Fruit fly (Drosophila melanogaster): ENCODE results near the gene trbl.
A peak's percentile ranks its signal among the peaks of the same experiment; 100 is the strongest.

Gene trbl

dm6 chr3L:20401026-20401912 lies at the start of gene trbl:
Gene trbl (minus strand): TSS chr3L:20401609.
- TF ChIP-seq gl (tag; optimal IDR thresholded peaks at IDR 0.05) = no peak
- TF ChIP-seq CG17806 (tag; optimal IDR thresholded peaks at IDR 0.05) = no peak
- TF ChIP-seq CG4496 (GFP tag; IDR thresholded peaks at IDR 0.05) = peak; percentile 74; the same call in 2 of the 3 replicates
- peak; percentile 25 for TF ChIP-seq Snoo (tag; optimal IDR thresholded peaks at IDR 0.05)
- no peak for TF ChIP-seq CG10348 (GFP tag; IDR thresholded peaks at IDR 0.05)
- TF ChIP-seq CG34367 (tag; optimal IDR thresholded peaks at IDR 0.05) = no peak
- TF ChIP-seq CG32121 (GFP tag; IDR thresholded peaks at IDR 0.05) = peak; percentile 31; the same call in 1 of the 2 replicates
- no peak for TF ChIP-seq CG8301 (tag; optimal IDR thresholded peaks at IDR 0.05)
- TF ChIP-seq CG15710 (tag; optimal IDR thresholded peaks at IDR 0.05) = no peak
- TF ChIP-seq CG13204 (GFP tag; optimal IDR thresholded peaks at IDR 0.05) = peak; percentile 28
- peak; percentile 42; the same call in 1 of the 2 replicates for TF ChIP-seq Ets98B (GFP tag; IDR thresholded peaks at IDR 0.05)
- TF ChIP-seq Pif1A (GFP tag; optimal IDR thresholded peaks at IDR 0.05) = no peak
- peak; percentile 4 for TF ChIP-seq Pif1B (GFP tag; optimal IDR thresholded peaks at IDR 0.05)
- TF ChIP-seq rn (GFP tag; IDR thresholded peaks at IDR 0.05) = no peak
- TF ChIP-seq CG9948 (tag; optimal IDR thresholded peaks at IDR 0.05) = no peak
- no peak for TF ChIP-seq D1 (tag; optimal IDR thresholded peaks at IDR 0.05)
- peak; percentile 29; the same call in 1 of the 3 replicates for TF ChIP-seq fd96Ca (GFP tag; IDR thresholded peaks at IDR 0.05)
- TF ChIP-seq CG14655 (GFP tag; optimal IDR thresholded peaks at IDR 0.05) = no peak
- TF ChIP-seq CG8159 (tag; optimal IDR thresholded peaks at IDR 0.05) = no peak
- TF ChIP-seq EcR (GFP tag; optimal IDR thresholded peaks at IDR 0.05) = peak; percentile 52
- TF ChIP-seq CG12605 (GFP tag; IDR thresholded peaks at IDR 0.05) = peak; percentile 59

dm6 chr3L:20448773-20449172 lies 47.4 kb upstream of the trbl start:
- no peak for TF ChIP-seq D1 (tag; optimal IDR thresholded peaks at IDR 0.05)
- TF ChIP-seq rn (GFP tag; IDR thresholded peaks at IDR 0.05) = no peak
- TF ChIP-seq gl (tag; optimal IDR thresholded peaks at IDR 0.05) = no peak
- no peak for TF ChIP-seq Snoo (tag; optimal IDR thresholded peaks at IDR 0.05)
- no peak for TF ChIP-seq CG15710 (tag; optimal IDR thresholded peaks at IDR 0.05)
- no peak for TF ChIP-seq CG17806 (tag; optimal IDR thresholded peaks at IDR 0.05)
- no peak for TF ChIP-seq CG13204 (GFP tag; optimal IDR thresholded peaks at IDR 0.05)
- no peak for TF ChIP-seq fd96Ca (GFP tag; IDR thresholded peaks at IDR 0.05)
- TF ChIP-seq EcR (GFP tag; optimal IDR thresholded peaks at IDR 0.05) = no peak
- no peak for TF ChIP-seq Pif1A (GFP tag; optimal IDR thresholded peaks at IDR 0.05)
- no peak for TF ChIP-seq CG9948 (tag; optimal IDR thresholded peaks at IDR 0.05)
- no peak for TF ChIP-seq CG12605 (GFP tag; IDR thresholded peaks at IDR 0.05)
- no peak for TF ChIP-seq CG8159 (tag; optimal IDR thresholded peaks at IDR 0.05)
- no peak for TF ChIP-seq Pif1B (GFP tag; optimal IDR thresholded peaks at IDR 0.05)
- TF ChIP-seq CG14655 (GFP tag; optimal IDR thresholded peaks at IDR 0.05) = no peak
- no peak for TF ChIP-seq CG34367 (tag; optimal IDR thresholded peaks at IDR 0.05)
- TF ChIP-seq CG4496 (GFP tag; IDR thresholded peaks at IDR 0.05) = no peak

dm6 chr3L:20447957-20448356 lies 46.5 kb upstream of the trbl start:
- TF ChIP-seq CG8159 (tag; optimal IDR thresholded peaks at IDR 0.05) (peak; percentile 12), Snoo (tag; optimal IDR thresholded peaks at IDR 0.05) (peak; percentile 54), Pif1B (GFP tag; optimal IDR thresholded peaks at IDR 0.05) (peak; percentile 36), rn (GFP tag; IDR thresholded peaks at IDR 0.05) (no peak)

- TF ChIP-seq D1 (tag; optimal IDR thresholded peaks at IDR 0.05) (no peak), CG4496 (GFP tag; IDR thresholded peaks at IDR 0.05) (peak; percentile 41; the same call in 1 of the 3 replicates), CG34367 (tag; optimal IDR thresholded peaks at IDR 0.05) (no peak), EcR (GFP tag; optimal IDR thresholded peaks at IDR 0.05) (no peak), CG12605 (GFP tag; IDR thresholded peaks at IDR 0.05) (no peak), Pif1B (GFP tag; optimal IDR thresholded peaks at IDR 0.05) (no peak), CG8301 (tag; optimal IDR thresholded peaks at IDR 0.05) (peak; percentile 20), fd96Ca (GFP tag; IDR thresholded peaks at IDR 0.05) (no peak), CG14655 (GFP tag; optimal IDR thresholded peaks at IDR 0.05) (peak; percentile 44), Pif1A (GFP tag; optimal IDR thresholded peaks at IDR 0.05) (no peak)
These were observed 45.9 kb upstream of the trbl start for dm6 chr3L:20447337-20447736.

- TF ChIP-seq CG12605 (GFP tag; IDR thresholded peaks at IDR 0.05) (no peak), CG32121 (GFP tag; IDR thresholded peaks at IDR 0.05) (no peak), EcR (GFP tag; optimal IDR thresholded peaks at IDR 0.05) (no peak), CG14655 (GFP tag; optimal IDR thresholded peaks at IDR 0.05) (no peak), gl (tag; optimal IDR thresholded peaks at IDR 0.05) (no peak), CG10348 (GFP tag; IDR thresholded peaks at IDR 0.05) (no peak), D1 (tag; optimal IDR thresholded peaks at IDR 0.05) (no peak), CG34367 (tag; optimal IDR thresholded peaks at IDR 0.05) (no peak), CG17806 (tag; optimal IDR thresholded peaks at IDR 0.05) (no peak)
These were observed 44.6 kb upstream of the trbl start for dm6 chr3L:20446030-20446429.

- TF ChIP-seq CG8301 (tag; optimal IDR thresholded peaks at IDR 0.05) = peak; percentile 85
- TF ChIP-seq CG34367 (tag; optimal IDR thresholded peaks at IDR 0.05) = peak; percentile 83
- peak; percentile 85 for TF ChIP-seq CG9948 (tag; optimal IDR thresholded peaks at IDR 0.05)
- peak; percentile 95 for TF ChIP-seq CG4496 (GFP tag; IDR thresholded peaks at IDR 0.05)
- TF ChIP-seq D1 (tag; optimal IDR thresholded peaks at IDR 0.05) = peak; percentile 65
- TF ChIP-seq rn (GFP tag; IDR thresholded peaks at IDR 0.05) = peak; percentile 80
- TF ChIP-seq Pif1B (GFP tag; optimal IDR thresholded peaks at IDR 0.05) = peak; percentile 92
- peak; percentile 85 for TF ChIP-seq CG32121 (GFP tag; IDR thresholded peaks at IDR 0.05)
- TF ChIP-seq CG10348 (GFP tag; IDR thresholded peaks at IDR 0.05) = no peak
- peak; percentile 86 for TF ChIP-seq CG14655 (GFP tag; optimal IDR thresholded peaks at IDR 0.05)
- peak; percentile 91 for TF ChIP-seq CG12605 (GFP tag; IDR thresholded peaks at IDR 0.05)
- TF ChIP-seq CG8159 (tag; optimal IDR thresholded peaks at IDR 0.05) = peak; percentile 86
- TF ChIP-seq CG15710 (tag; optimal IDR thresholded peaks at IDR 0.05) = peak; percentile 80
- peak; percentile 88 for TF ChIP-seq Pif1A (GFP tag; optimal IDR thresholded peaks at IDR 0.05)
- TF ChIP-seq Ets98B (GFP tag; IDR thresholded peaks at IDR 0.05) = peak; percentile 91
- peak; percentile 91 for TF ChIP-seq Snoo (tag; optimal IDR thresholded peaks at IDR 0.05)
- TF ChIP-seq EcR (GFP tag; optimal IDR thresholded peaks at IDR 0.05) = no peak
- TF ChIP-seq CG17806 (tag; optimal IDR thresholded peaks at IDR 0.05) = peak; percentile 88
- peak; percentile 86 for TF ChIP-seq fd96Ca (GFP tag; IDR thresholded peaks at IDR 0.05)
- TF ChIP-seq gl (tag; optimal IDR thresholded peaks at IDR 0.05) = peak; percentile 76
- TF ChIP-seq CG13204 (GFP tag; optimal IDR thresholded peaks at IDR 0.05) = no peak
These were observed 43.6 kb upstream of the trbl start for dm6 chr3L:20444815-20445519.
